Worm (Caenorhabditis elegans) whole organism, young adult: ENCODE data around the gene spds-1.

ENCODE experiments used
- attf-3 ChIP-seq: fragments of 200-800 bp; sonication (Bioruptor generic); conservative IDR thresholded peaks from 2 replicates; pipeline ENCODE4 v1.3.6; 2022; ENCODE audit warnings: missing genetic modification reagents, missing genetic modification characterization, missing compliant biosample characterization
- cebp-2 ChIP-seq: fragments of 200-800 bp; sonication (Bioruptor generic); IDR thresholded peaks from 2 replicates; pipeline ENCODE4 v1.3.6; 2022; ENCODE audit warnings: missing genetic modification characterization, missing compliant biosample characterization
- mel-28 ChIP-seq: sonication (generic microtip); optimal IDR thresholded peaks from 2 replicates; lab custom pipeline; 2016; ENCODE audit warnings: borderline replicate concordance, mild to moderate bottlenecking, missing genetic modification characterization, missing compliant biosample characterization
- nhr-90 ChIP-seq: sonication (generic microtip); optimal IDR thresholded peaks from 2 replicates; lab custom pipeline; 2016; ENCODE audit warnings: missing genotype, mild to moderate bottlenecking, missing genetic modification characterization, missing compliant biosample characterization

DNA sequence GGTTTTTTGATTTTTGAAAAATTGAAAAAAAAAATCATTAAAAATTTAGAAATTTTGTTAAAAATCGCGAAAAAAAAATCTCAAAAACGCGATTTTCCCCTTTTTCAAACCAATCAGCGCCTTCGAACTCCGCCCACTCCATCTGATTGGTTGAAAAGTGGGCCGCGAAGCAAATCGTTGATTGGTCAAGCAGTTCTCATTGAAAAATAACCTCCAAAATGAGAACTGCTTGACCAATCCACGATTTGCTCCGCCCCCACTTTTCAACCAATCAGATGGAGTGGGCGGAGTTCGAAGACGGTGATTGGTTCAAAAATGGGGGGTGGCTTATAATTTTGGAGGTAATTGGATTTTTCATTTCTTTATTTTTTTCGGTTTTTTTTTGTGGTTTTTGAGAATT, 16.3 kb upstream of the spds-1 start:
- TF ChIP-seq nhr-90 (no peak), mel-28 (tag; lab: Kevin White, UChicago) (no peak), attf-3 (GFP tag; lab: Robert Waterston, UW) (no peak), cebp-2 (GFP tag; lab: Robert Waterston, UW) (no peak)
